Fruit fly (Drosophila melanogaster): ENCODE data around the gene CG45071.

DNA sequence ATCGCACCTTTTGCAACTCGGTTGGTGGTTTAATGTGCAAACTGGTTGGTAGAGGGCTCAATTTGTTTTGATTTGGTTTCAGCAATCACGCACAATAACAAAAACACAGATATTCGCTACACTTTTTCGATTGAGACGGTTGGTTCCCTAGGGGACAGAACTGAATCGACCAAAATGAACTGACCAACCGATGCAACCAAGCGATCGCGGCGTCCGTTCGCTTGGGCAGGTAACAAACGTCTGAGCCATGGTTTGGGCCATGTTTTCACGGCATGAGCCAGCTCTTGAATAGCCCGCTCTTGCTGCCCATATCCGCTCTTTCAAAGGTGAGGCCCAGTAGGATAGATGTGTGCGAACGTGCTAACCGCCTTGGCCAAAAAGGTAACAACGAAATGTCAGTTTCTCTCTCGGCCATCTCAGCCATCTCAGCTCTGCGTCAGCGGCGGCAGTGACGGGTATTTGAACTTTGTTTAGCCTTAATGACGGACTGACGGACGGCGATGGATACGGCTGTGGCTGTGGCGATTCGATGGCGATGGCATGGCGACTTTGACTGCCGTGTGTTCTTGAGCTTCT, 19.5 kb downstream of the CG45071 start, which contains the start of gene CG16959:
- no peak for TF ChIP-seq Myc (optimal IDR thresholded peaks at IDR 0.05)
- peak; percentile 17 for TF ChIP-seq OdsH (GFP tag; optimal IDR thresholded peaks at IDR 0.05)
- no peak for TF ChIP-seq h (GFP tag; optimal IDR thresholded peaks at IDR 0.05)
- no peak for TF ChIP-seq Hr78 (GFP tag; optimal IDR thresholded peaks at IDR 0.05)
- no peak for TF ChIP-seq N (GFP tag; optimal IDR thresholded peaks at IDR 0.05)
- TF ChIP-seq Mio (GFP tag; optimal IDR thresholded peaks at IDR 0.05) = no peak

All from whole organism, wandering third instar larva.